Fruit fly (Drosophila melanogaster): ENCODE data around the gene CG10555.

- TF ChIP-seq psq (optimal IDR thresholded peaks at IDR 0.05) (no peak), pan (optimal IDR thresholded peaks at IDR 0.05) (no peak), EcR (GFP tag; optimal IDR thresholded peaks at IDR 0.05) (no peak), usp (GFP tag; optimal IDR thresholded peaks at IDR 0.05) (no peak)
Measured at dm6 chrX:8448171-8448570, 49.4 kb downstream of the CG10555 start.

All from whole organism.